Fruit fly (Drosophila melanogaster): ENCODE data around the gene CG14238.

The CG14238 gene

dm6 chr3R:26484511-26484910, 26.5 kb downstream of the CG14238 start (continued):
- peak; percentile 10 for TF ChIP-seq CG8319 (GFP tag; optimal IDR thresholded peaks at IDR 0.05)
- peak; percentile 56 for TF ChIP-seq Met (GFP tag; optimal IDR thresholded peaks at IDR 0.05)
- TF ChIP-seq fkh (GFP tag; optimal IDR thresholded peaks at IDR 0.05), result no peak
- no peak for TF ChIP-seq Eip93F (GFP tag; optimal IDR thresholded peaks at IDR 0.05)
- TF ChIP-seq spab (GFP tag; optimal IDR thresholded peaks at IDR 0.05), result no peak
- peak; percentile 56 for TF ChIP-seq esn (GFP tag; optimal IDR thresholded peaks at IDR 0.05)
- TF ChIP-seq lz (GFP tag; optimal IDR thresholded peaks at IDR 0.05), result peak; percentile 30
- TF ChIP-seq CG32006 (GFP tag; optimal IDR thresholded peaks at IDR 0.05), result peak; percentile 50
- TF ChIP-seq Hr4 (GFP tag; optimal IDR thresholded peaks at IDR 0.05), result peak; percentile 40
- no peak for TF ChIP-seq vri (GFP tag; optimal IDR thresholded peaks at IDR 0.05)
- TF ChIP-seq fd85E (GFP tag; optimal IDR thresholded peaks at IDR 0.05), result no peak
- no peak for TF ChIP-seq CG11762 (GFP tag; optimal IDR thresholded peaks at IDR 0.05; ENCODE audit: insufficient read depth)
- TF ChIP-seq CG4318 (GFP tag; optimal IDR thresholded peaks at IDR 0.05), result peak; percentile 14
- TF ChIP-seq fd59A (GFP tag; optimal IDR thresholded peaks at IDR 0.05), result no peak
- TF ChIP-seq Blimp-1 (GFP tag; optimal IDR thresholded peaks at IDR 0.05), result no peak
- peak; percentile 31 for TF ChIP-seq Sox14 (GFP tag; optimal IDR thresholded peaks at IDR 0.05)
- TF ChIP-seq Smox (GFP tag; optimal IDR thresholded peaks at IDR 0.05), result peak; percentile 44
- peak; percentile 34 for TF ChIP-seq CG3919 (GFP tag; optimal IDR thresholded peaks at IDR 0.05)
- TF ChIP-seq CG11294 (GFP tag; IDR thresholded peaks at IDR 0.05), result no peak
- peak; percentile 29 for TF ChIP-seq cyc (GFP tag; optimal IDR thresholded peaks at IDR 0.05)
- TF ChIP-seq pdm3 (GFP tag; optimal IDR thresholded peaks at IDR 0.05), result peak; percentile 23
- TF ChIP-seq CG15336 (GFP tag; IDR thresholded peaks at IDR 0.05), result peak; percentile 28; the same call in 1 of the 2 replicates
- peak; percentile 91 for TF ChIP-seq Eip78C (GFP tag)
- peak; percentile 9 for TF ChIP-seq CG10631 (GFP tag; optimal IDR thresholded peaks at IDR 0.05)
- no peak for TF ChIP-seq Ets21C (GFP tag; optimal IDR thresholded peaks at IDR 0.05)
- TF ChIP-seq CG34406 (GFP tag; optimal IDR thresholded peaks at IDR 0.05), result peak; percentile 49
- TF ChIP-seq Ets96B (tag; optimal IDR thresholded peaks at IDR 0.05), result no peak
- no peak for TF ChIP-seq ss (GFP tag; optimal IDR thresholded peaks at IDR 0.05)

dm6 chr3R:26485240-26485865, 27.3 kb downstream of the CG14238 start:
- TF ChIP-seq dac (GFP tag; optimal IDR thresholded peaks at IDR 0.05), result no peak
- no peak for TF ChIP-seq Eip75B (GFP tag; optimal IDR thresholded peaks at IDR 0.05)
- TF ChIP-seq CG6163 (GFP tag; IDR thresholded peaks at IDR 0.05), result 0 out of 3 replicates have a peak, but pooled peaks have one; percentile 6
- no peak for TF ChIP-seq CG34406 (GFP tag; optimal IDR thresholded peaks at IDR 0.05)
- TF ChIP-seq CG8632 (GFP tag; optimal IDR thresholded peaks at IDR 0.05), result no peak
- no peak for TF ChIP-seq Sox15 (GFP tag; optimal IDR thresholded peaks at IDR 0.05)
- TF ChIP-seq CG15336 (GFP tag; IDR thresholded peaks at IDR 0.05), result no peak; the same call in 1 of the 2 replicates
- TF ChIP-seq Lpt (GFP tag; optimal IDR thresholded peaks at IDR 0.05), result no peak
- no peak for TF ChIP-seq CG31627 (GFP tag; optimal IDR thresholded peaks at IDR 0.05)
- peak; percentile 36 for TF ChIP-seq Ets96B (tag; optimal IDR thresholded peaks at IDR 0.05)
- no peak for TF ChIP-seq Hr38 (GFP tag; optimal IDR thresholded peaks at IDR 0.05)
- TF ChIP-seq CG32006 (GFP tag; optimal IDR thresholded peaks at IDR 0.05), result peak; percentile 46
- TF ChIP-seq vri (GFP tag; optimal IDR thresholded peaks at IDR 0.05), result no peak
- TF ChIP-seq CG6808 (GFP tag; optimal IDR thresholded peaks at IDR 0.05), result peak; percentile 34
- no peak for TF ChIP-seq CG11902 (GFP tag; optimal IDR thresholded peaks at IDR 0.05)
- TF ChIP-seq CG11294 (GFP tag; IDR thresholded peaks at IDR 0.05), result no peak
- no peak for TF ChIP-seq CG16779 (tag; optimal IDR thresholded peaks at IDR 0.05)
- no peak for TF ChIP-seq Smox (GFP tag; optimal IDR thresholded peaks at IDR 0.05)
- peak; percentile 61 for TF ChIP-seq svp (GFP tag)
- TF ChIP-seq Sox14 (GFP tag; optimal IDR thresholded peaks at IDR 0.05), result no peak
- TF ChIP-seq spab (GFP tag; optimal IDR thresholded peaks at IDR 0.05), result peak; percentile 21
- 0 out of 3 replicates have a peak, but pooled peaks have one; percentile 32 for TF ChIP-seq CG8119 (GFP tag; IDR thresholded peaks at IDR 0.05)
- no peak for TF ChIP-seq CG6854 (GFP tag; optimal IDR thresholded peaks at IDR 0.05)
- TF ChIP-seq CG6792 (GFP tag; optimal IDR thresholded peaks at IDR 0.05), result peak; percentile 14
- TF ChIP-seq Eip93F (GFP tag; optimal IDR thresholded peaks at IDR 0.05), result no peak
- no peak for TF ChIP-seq CG6276 (GFP tag; optimal IDR thresholded peaks at IDR 0.05)
- no peak for TF ChIP-seq CG9139 (GFP tag; optimal IDR thresholded peaks at IDR 0.05)
- TF ChIP-seq Eip78C (GFP tag), result peak; percentile 65
- TF ChIP-seq CG7368 (GFP tag; optimal IDR thresholded peaks at IDR 0.05), result no peak
- no peak for TF ChIP-seq Ets21C (GFP tag; optimal IDR thresholded peaks at IDR 0.05)
- peak; percentile 2 for TF ChIP-seq OdsH (GFP tag; optimal IDR thresholded peaks at IDR 0.05)
- TF ChIP-seq fd59A (GFP tag; optimal IDR thresholded peaks at IDR 0.05), result peak; percentile 5
- no peak for TF ChIP-seq CG8319 (GFP tag; optimal IDR thresholded peaks at IDR 0.05)
- peak; percentile 3 for TF ChIP-seq CG3032 (tag; optimal IDR thresholded peaks at IDR 0.05)
- no peak for TF ChIP-seq Hr39 (GFP tag; optimal IDR thresholded peaks at IDR 0.05)
